Worm (Caenorhabditis elegans): ENCODE data around the gene pal-1.

The pal-1 gene

ce11 chrIII:4781937-4782576, 27.3 kb downstream of the pal-1 start, which contains the start of the genes gex-5 and C38D4.10:
Gene gex-5, minus strand, starts transcription at chrIII:4781987.
Gene C38D4.10, plus strand, starts transcription at chrIII:4782526.
- TF ChIP-seq unc-130 (GFP tag; optimal IDR thresholded peaks at IDR 0.05): peak; percentile 55

- peak; percentile 12 for TF ChIP-seq pqm-1 (tag; optimal IDR thresholded peaks at IDR 0.05)
- TF ChIP-seq rbr-2 (tag; optimal IDR thresholded peaks at IDR 0.05): no peak
- TF ChIP-seq dve-1 (tag; optimal IDR thresholded peaks at IDR 0.05; ENCODE audit: insufficient read depth): peak; percentile 31
- TF ChIP-seq daf-16 (GFP tag; optimal IDR thresholded peaks at IDR 0.05): no peak
- peak; percentile 73 for TF ChIP-seq daf-16 (tag; optimal IDR thresholded peaks at IDR 0.05)
- no peak for TF ChIP-seq madf-5 (GFP tag; IDR thresholded peaks at IDR 0.05)
- TF ChIP-seq zip-11 (GFP tag; IDR thresholded peaks at IDR 0.05): no peak
- no peak for TF ChIP-seq snpc-4 (tag; optimal IDR thresholded peaks at IDR 0.05)
- TF ChIP-seq nhr-28 (tag; optimal IDR thresholded peaks at IDR 0.05): peak; percentile 35
- TF ChIP-seq hlh-11 (tag; optimal IDR thresholded peaks at IDR 0.05): peak; percentile 30
These were observed 29.5 kb downstream of the pal-1 start, which contains the start of gene B0393.9 for ce11 chrIII:4779855-4780254. Gene B0393.9, minus strand, starts transcription at chrIII:4780157.

- TF ChIP-seq aha-1 (tag) (peak; percentile 88), ZK546.5 (tag; optimal IDR thresholded peaks at IDR 0.05) (no peak), nhr-10 (tag; optimal IDR thresholded peaks at IDR 0.05) (no peak), daf-16 (GFP tag; optimal IDR thresholded peaks at IDR 0.05) (no peak), daf-16 (tag; optimal IDR thresholded peaks at IDR 0.05) (peak; percentile 17)
These were observed 31.4 kb downstream of the pal-1 start, which contains the start of gene B0393.7 for ce11 chrIII:4778003-4778402. Gene B0393.7, minus strand, starts transcription at chrIII:4778103.

ce11 chrIII:4767869-4768645, 41.3 kb downstream of the pal-1 start:
- TF ChIP-seq ama-1 (optimal IDR thresholded peaks at IDR 0.05) (no peak), aly-2 (tag; optimal IDR thresholded peaks at IDR 0.05) (no peak), aha-1 (tag) (peak; percentile 96), zfp-2 (tag; optimal IDR thresholded peaks at IDR 0.05) (no peak)

ce11 chrIII:4766842-4767241, 42.5 kb downstream of the pal-1 start:
- peak; percentile 9 for TF ChIP-seq mxl-3 (GFP tag; optimal IDR thresholded peaks at IDR 0.05)
- peak; percentile 47 for TF ChIP-seq nhr-28 (tag; optimal IDR thresholded peaks at IDR 0.05)
- no peak for TF ChIP-seq mep-1 (tag; optimal IDR thresholded peaks at IDR 0.05)
- peak in 1 of 2 experiments; percentile 75 for TF ChIP-seq unc-62 (GFP tag; optimal IDR thresholded peaks at IDR 0.05 in 1 of 2)
- TF ChIP-seq unc-62 (tag; optimal IDR thresholded peaks at IDR 0.05): no peak

- peak; percentile 18 for TF ChIP-seq mxl-3 (GFP tag; optimal IDR thresholded peaks at IDR 0.05)
- TF ChIP-seq aha-1 (tag): peak; percentile 4
- TF ChIP-seq arid-1 (GFP tag; conservative IDR thresholded peaks at IDR 0.05): no peak
- no peak for TF ChIP-seq lin-1 (GFP tag; IDR thresholded peaks at IDR 0.05)
These were observed 43.9 kb downstream of the pal-1 start, which contains the start of gene B0393.5 for ce11 chrIII:4765474-4765873. Gene B0393.5, plus strand, starts transcription at chrIII:4765774.

ce11 chrIII:4763509-4763908, 45.9 kb downstream of the pal-1 start, which contains the start of gene B0393.4:
Gene B0393.4, minus strand, starts transcription at chrIII:4763609.
- TF ChIP-seq spr-3 (GFP tag; optimal IDR thresholded peaks at IDR 0.05) (no peak), php-3 (GFP tag; IDR thresholded peaks at IDR 0.05) (no peak), saeg-2 (GFP tag; IDR thresholded peaks at IDR 0.05) (no peak), ZK337.2 (GFP tag; IDR thresholded peaks at IDR 0.05) (no peak), lin-38 (GFP tag; IDR thresholded peaks at IDR 0.05) (no peak), ZK546.5 (tag; optimal IDR thresholded peaks at IDR 0.05) (no peak), dmd-8 (GFP tag; IDR thresholded peaks at IDR 0.05) (no peak), zip-11 (GFP tag; IDR thresholded peaks at IDR 0.05) (no peak), egl-27 (tag; optimal IDR thresholded peaks at IDR 0.05) (no peak), F10B5.3 (tag; optimal IDR thresholded peaks at IDR 0.05) (no peak), lsy-2 (tag; optimal IDR thresholded peaks at IDR 0.05) (no peak), mdt-29 (GFP tag; IDR thresholded peaks at IDR 0.05) (no peak), lin-13 (GFP tag; optimal IDR thresholded peaks at IDR 0.05) (no peak), mep-1 (tag; optimal IDR thresholded peaks at IDR 0.05) (no peak), dpl-1 (GFP tag; optimal IDR thresholded peaks at IDR 0.05) (no peak), jun-1 (tag; optimal IDR thresholded peaks at IDR 0.05) (no peak), nhr-25 (tag; optimal IDR thresholded peaks at IDR 0.05; ENCODE audit: borderline replicate concordance, insufficient read depth) (no peak), zag-1 (tag; optimal IDR thresholded peaks at IDR 0.05) (no peak)
